Worm (Caenorhabditis elegans) whole organism, mixed stage, embryonic: ENCODE measurements around the gene fbxa-96.
A peak's percentile ranks its signal among the peaks of the same experiment; 100 is the strongest.

Experiments
- ceh-39 ChIP-seq: fragments of 150-350 bp; optimal IDR thresholded peaks from 2 replicates; lab custom pipeline; 2014; ENCODE audit warnings: missing biosample characterization, missing genetic modification characterization
- ceh-43 ChIP-seq: fragments of 200-800 bp; sonication (Bioruptor generic); optimal IDR thresholded peaks from 2 replicates; lab custom pipeline; 2018; ENCODE audit warnings: mild to moderate bottlenecking, missing genetic modification characterization, moderate library complexity, missing compliant biosample characterization
- ceh-83 ChIP-seq: fragments of 200-800 bp; sonication (Bioruptor generic); optimal IDR thresholded peaks from 2 replicates; lab custom pipeline; 2018; ENCODE audit warnings: mild to moderate bottlenecking, missing genetic modification characterization, missing compliant biosample characterization
- ces-1 ChIP-seq: fragments of 150-350 bp; optimal IDR thresholded peaks from 2 replicates; lab custom pipeline; 2014; ENCODE audit warnings: missing biosample characterization, missing genetic modification reagents, missing genetic modification characterization
- cnd-1 ChIP-seq: fragments of 200-800 bp; sonication (Bioruptor generic); optimal IDR thresholded peaks from 2 replicates; lab custom pipeline; 2018; ENCODE audit warnings: mild to moderate bottlenecking, missing genetic modification characterization, missing compliant biosample characterization
- drap-1 ChIP-seq: fragments of 200-800 bp; sonication (Bioruptor generic); optimal IDR thresholded peaks from 3 replicates; lab custom pipeline; 2018; ENCODE audit warnings: mild to moderate bottlenecking, missing genetic modification characterization, missing compliant biosample characterization
- elt-1 ChIP-seq: sonication (generic microtip); optimal IDR thresholded peaks from 2 replicates; lab custom pipeline; 2017; ENCODE audit warnings: missing genetic modification characterization, mild to moderate bottlenecking, missing compliant biosample characterization, antibody characterized with exemption, moderate library complexity, borderline replicate concordance; ENCODE audit not compliant: insufficient read depth
- elt-3 ChIP-seq: fragments of 150-350 bp; optimal IDR thresholded peaks from 2 replicates; lab custom pipeline; 2014; ENCODE audit warnings: missing biosample characterization, missing genetic modification characterization
- flh-1 ChIP-seq: fragments of 200-800 bp; sonication (Bioruptor generic); optimal IDR thresholded peaks from 2 replicates; lab custom pipeline; 2018; ENCODE audit warnings: mild to moderate bottlenecking, missing genetic modification characterization, moderate library complexity, missing compliant biosample characterization
- ham-2 ChIP-seq: fragments of 200-800 bp; sonication (Bioruptor generic); optimal IDR thresholded peaks from 2 replicates; lab custom pipeline; 2018; ENCODE audit warnings: mild to moderate bottlenecking, missing genetic modification characterization, missing compliant biosample characterization
- lin-32 ChIP-seq: fragments of 200-800 bp; sonication (Bioruptor generic); optimal IDR thresholded peaks from 2 replicates; lab custom pipeline; 2018; ENCODE audit warnings: mild to moderate bottlenecking, missing genetic modification characterization, missing compliant biosample characterization
- lsy-2 ChIP-seq: fragments of 150-350 bp; optimal IDR thresholded peaks from 2 replicates; lab custom pipeline; 2014; ENCODE audit warnings: missing biosample characterization, missing genetic modification characterization
- mab-5 ChIP-seq: fragments of 150-350 bp; optimal IDR thresholded peaks from 2 replicates; lab custom pipeline; 2014; ENCODE audit warnings: missing biosample characterization, missing genetic modification characterization
- mep-1 ChIP-seq: fragments of 150-350 bp; optimal IDR thresholded peaks from 2 replicates; lab custom pipeline; 2017; ENCODE audit warnings: missing biosample characterization, missing genetic modification reagents, missing genetic modification characterization, inconsistent platforms
- nhr-12 ChIP-seq: fragments of 150-350 bp; optimal IDR thresholded peaks from 2 replicates; lab custom pipeline; 2014; ENCODE audit warnings: missing biosample characterization, missing genetic modification characterization
- nhr-2 ChIP-seq: fragments of 150-350 bp; optimal IDR thresholded peaks from 2 replicates; lab custom pipeline; 2014; ENCODE audit warnings: missing biosample characterization, missing genetic modification characterization
- nhr-237 ChIP-seq: fragments of 150-350 bp; optimal IDR thresholded peaks from 2 replicates; lab custom pipeline; 2014; ENCODE audit warnings: missing biosample characterization, missing genetic modification characterization
- nhr-76 ChIP-seq: sonication (generic microtip); optimal IDR thresholded peaks from 2 replicates; lab custom pipeline; 2017; ENCODE audit warnings: missing biosample characterization, missing genetic modification characterization
- pha-4 ChIP-seq: fragments of 150-350 bp; optimal IDR thresholded peaks from 2 replicates; lab custom pipeline; 2018; ENCODE audit warnings: missing biosample characterization, missing genetic modification reagents, missing genetic modification characterization
- snpc-4 ChIP-seq: fragments of 150-350 bp; optimal IDR thresholded peaks from 2 replicates; lab custom pipeline; 2014; ENCODE audit warnings: missing biosample characterization, missing genetic modification characterization
- tbx-8 ChIP-seq: fragments of 200-800 bp; sonication (Bioruptor generic); optimal IDR thresholded peaks from 2 replicates; lab custom pipeline; 2018; ENCODE audit warnings: mild to moderate bottlenecking, missing genetic modification characterization, moderate library complexity, missing compliant biosample characterization
- unc-120 ChIP-seq: sonication (generic microtip); optimal IDR thresholded peaks from 2 replicates; lab custom pipeline; 2017; ENCODE audit warnings: missing genetic modification characterization, missing compliant biosample characterization; ENCODE audit not compliant: poor library complexity, severe bottlenecking
- unc-62 ChIP-seq: fragments of 150-350 bp; optimal IDR thresholded peaks from 2 replicates; lab custom pipeline; 2014; ENCODE audit warnings: missing biosample characterization, missing genetic modification reagents, missing genetic modification characterization
- zip-8 ChIP-seq: fragments of 150-350 bp; optimal IDR thresholded peaks from 2 replicates; lab custom pipeline; 2014; ENCODE audit warnings: missing biosample characterization, missing genetic modification characterization
- ztf-11 ChIP-seq: fragments of 150-350 bp; optimal IDR thresholded peaks from 2 replicates; lab custom pipeline; 2014; ENCODE audit warnings: missing biosample characterization, missing genetic modification characterization

The fbxa-96 gene

ce11 chrX:15078276-15078675 is 18.1 kb upstream of the fbxa-96 start:
- TF ChIP-seq nhr-237 (tag; lab: Kevin White, UChicago) (no peak), zip-8 (tag; lab: Kevin White, UChicago) (no peak)

ce11 chrX:15077597-15078261 is 17.5 kb upstream of the fbxa-96 start, which contains the start of the genes H40L08.8, H40L08.2 and H40L08.7:
TSS of gene H40L08.8 (minus strand) at chrX:15077633.
TSS of gene H40L08.2 (minus strand) at chrX:15077744.
TSS of gene H40L08.7 (minus strand) at chrX:15077744.
- TF ChIP-seq ham-2 (peak; percentile 38), nhr-76 (tag; lab: Kevin White, UChicago) (no peak), unc-62 (GFP tag; lab: Kevin White, UChicago) (no peak), lsy-2 (tag; lab: Kevin White, UChicago) (no peak), cnd-1 (tag; lab: Kevin White, UChicago) (no peak), ceh-43 (GFP tag; lab: Kevin White, UChicago) (no peak), nhr-12 (tag; lab: Kevin White, UChicago) (no peak)

- TF ChIP-seq tbx-8 (GFP tag; lab: Kevin White, UChicago) = no peak
- TF ChIP-seq ces-1 (GFP tag; lab: Kevin White, UChicago) = no peak
- no peak for TF ChIP-seq cnd-1 (tag; lab: Kevin White, UChicago)
- TF ChIP-seq ztf-11 = no peak
Observed at ce11 chrX:15076909-15077308, 16.7 kb upstream of the fbxa-96 start.

ce11 chrX:15076042-15076565 is 15.9 kb upstream of the fbxa-96 start, which contains the start of the genes H40L08.3 and H40L08.9:
TSS of gene H40L08.3 (minus strand) at chrX:15076092.
TSS of gene H40L08.9 (minus strand) at chrX:15076480.
- TF ChIP-seq ceh-43 (GFP tag; lab: Kevin White, UChicago) = no peak
- peak; percentile 14 for TF ChIP-seq unc-62 (GFP tag; lab: Kevin White, UChicago)
- TF ChIP-seq elt-1 = peak; percentile 27

ce11 chrX:15075170-15075569 is 15.0 kb upstream of the fbxa-96 start:
- TF ChIP-seq pha-4 (tag; lab: Kevin White, UChicago) = no peak
- no peak for TF ChIP-seq unc-120 (tag; lab: Kevin White, UChicago)
- no peak for TF ChIP-seq drap-1 (GFP tag; lab: Kevin White, UChicago)
- no peak for TF ChIP-seq ceh-43 (GFP tag; lab: Kevin White, UChicago)
- TF ChIP-seq lsy-2 (tag; lab: Kevin White, UChicago) = no peak
- TF ChIP-seq ces-1 (GFP tag; lab: Kevin White, UChicago) = no peak
- TF ChIP-seq, all 35 proteins: peak for 0

ce11 chrX:15073479-15073878 is 13.3 kb upstream of the fbxa-96 start:
- TF ChIP-seq nhr-2 (tag; lab: Kevin White, UChicago) (no peak), ceh-83 (no peak), ces-1 (GFP tag; lab: Kevin White, UChicago) (no peak)

ce11 chrX:15072877-15073276 is 12.7 kb upstream of the fbxa-96 start:
- TF ChIP-seq mab-5 (tag; lab: Kevin White, UChicago) (no peak), ceh-83 (no peak), ceh-39 (tag; lab: Kevin White, UChicago) (no peak), zip-8 (tag; lab: Kevin White, UChicago) (no peak), flh-1 (GFP tag; lab: Kevin White, UChicago) (no peak)

ce11 chrX:15070137-15070536 is 9.9 kb upstream of the fbxa-96 start:
- TF ChIP-seq snpc-4 (tag; lab: Kevin White, UChicago) (no peak), elt-1 (no peak), unc-62 (GFP tag; lab: Kevin White, UChicago) (no peak), ceh-43 (GFP tag; lab: Kevin White, UChicago) (no peak), lin-32 (GFP tag; lab: Kevin White, UChicago) (no peak), flh-1 (GFP tag; lab: Kevin White, UChicago) (no peak), ces-1 (GFP tag; lab: Kevin White, UChicago) (no peak), elt-3 (tag; lab: Kevin White, UChicago) (no peak), nhr-237 (tag; lab: Kevin White, UChicago) (no peak), nhr-2 (tag; lab: Kevin White, UChicago) (no peak), cnd-1 (tag; lab: Kevin White, UChicago) (no peak), mep-1 (tag; lab: Kevin White, UChicago) (no peak), tbx-8 (GFP tag; lab: Kevin White, UChicago) (no peak), pha-4 (tag; lab: Kevin White, UChicago) (no peak), ceh-39 (tag; lab: Kevin White, UChicago) (no peak)
- TF ChIP-seq, all 35 proteins: peak for 0
